Fruit fly (Drosophila melanogaster) whole organism, pupa: ENCODE data around the gene mRpL32.

ENCODE experiments used
- CG10348 ChIP-seq: fragments of 200-800 bp; sonication (Bioruptor generic); IDR thresholded peaks from 2 replicates; pipeline ENCODE4 v1.3.6; 2022; ENCODE audit warnings: missing biosample characterization, missing genetic modification characterization
- CG12605 ChIP-seq: fragments of 200-800 bp; sonication (Bioruptor generic); IDR thresholded peaks from 2 replicates; pipeline ENCODE4 v1.3.6; 2022; ENCODE audit warnings: missing biosample characterization, missing genetic modification characterization
- CG17806 ChIP-seq: fragments of 200-800 bp; sonication (Bioruptor generic); optimal IDR thresholded peaks from 2 replicates; lab custom pipeline; 2018; ENCODE audit warnings: missing biosample characterization, mild to moderate bottlenecking, missing genetic modification characterization, moderate library complexity
- CG32121 ChIP-seq: fragments of 200-800 bp; sonication (Bioruptor generic); IDR thresholded peaks from 2 replicates; pipeline ENCODE4 v1.3.6; 2022; ENCODE audit warnings: missing biosample characterization, missing genetic modification characterization
- CG34367 ChIP-seq: fragments of 200-800 bp; sonication (Bioruptor generic); optimal IDR thresholded peaks from 2 replicates; lab custom pipeline; 2018; ENCODE audit warnings: missing biosample characterization, mild to moderate bottlenecking, missing genetic modification characterization
- CG4496 ChIP-seq: fragments of 200-800 bp; sonication (Bioruptor generic); IDR thresholded peaks from 3 replicates; pipeline ENCODE4 v1.3.6; 2022; ENCODE audit warnings: missing biosample characterization, missing genetic modification characterization
- CG8159 ChIP-seq: fragments of 200-800 bp; sonication (Bioruptor generic); optimal IDR thresholded peaks from 3 replicates; lab custom pipeline; 2018; ENCODE audit warnings: missing biosample characterization, mild to moderate bottlenecking, missing genetic modification characterization, moderate library complexity
- CG8301 ChIP-seq: fragments of 200-800 bp; sonication (Bioruptor generic); optimal IDR thresholded peaks from 2 replicates; lab custom pipeline; 2018; ENCODE audit warnings: missing biosample characterization, mild to moderate bottlenecking, missing genetic modification characterization
- EcR ChIP-seq: fragments of 200-800 bp; sonication (Bioruptor generic); optimal IDR thresholded peaks from 3 replicates; lab custom pipeline; 2019; ENCODE audit warnings: missing biosample characterization, missing genetic modification characterization, mild to moderate bottlenecking, moderate library complexity, missing genetic modification reagents
- Pif1B ChIP-seq: fragments of 200-800 bp; sonication (Bioruptor generic); optimal IDR thresholded peaks from 3 replicates; lab custom pipeline; 2016; ENCODE audit warnings: missing biosample characterization, missing genetic modification characterization
- Snoo ChIP-seq: fragments of 200-800 bp; sonication (Bioruptor generic); optimal IDR thresholded peaks from 3 replicates; lab custom pipeline; 2017; ENCODE audit warnings: missing biosample characterization, mild to moderate bottlenecking, missing genetic modification characterization, inconsistent platforms
- fd96Ca ChIP-seq: fragments of 200-800 bp; sonication (Bioruptor generic); IDR thresholded peaks from 3 replicates; pipeline ENCODE4 v1.3.6; 2022; ENCODE audit warnings: missing biosample characterization, missing genetic modification characterization

- no peak for TF ChIP-seq fd96Ca (GFP tag; lab: Robert Waterston, UW)
- TF ChIP-seq CG8159 (tag; lab: Kevin White, UChicago): no peak
- TF ChIP-seq CG4496 (GFP tag; lab: Robert Waterston, UW): peak; percentile 50; the same call in 1 of the 3 replicates
- no peak for TF ChIP-seq CG17806 (tag; lab: Kevin White, UChicago)
- no peak for TF ChIP-seq CG34367 (tag; lab: Kevin White, UChicago)
- peak; percentile 59 for TF ChIP-seq CG8301
- TF ChIP-seq Snoo (tag; lab: Kevin White, UChicago): no peak
- TF ChIP-seq CG32121 (GFP tag; lab: Robert Waterston, UW): no peak
- TF ChIP-seq CG12605: no peak
- no peak for TF ChIP-seq Pif1B (GFP tag; lab: Kevin White, UChicago)
- TF ChIP-seq EcR (GFP tag; lab: Kevin White, UChicago): no peak
- no peak for TF ChIP-seq CG10348 (GFP tag; lab: Robert Waterston, UW)
Observed at dm6 chr3R:31290195-31290594, 37.5 kb downstream of the mRpL32 start.
